Worm (Caenorhabditis elegans) whole organism, L4 larva: ENCODE data around the gene K06H7.2.

Experiments used
- F44E2.7 ChIP-seq: fragments of 200-800 bp; sonication (Bioruptor generic); IDR thresholded peaks from 2 replicates; pipeline ENCODE4 v2.1.2; 2022; ENCODE audit warnings: missing genetic modification characterization, missing compliant biosample characterization
- F49E8.2 ChIP-seq: sonication (generic microtip); optimal IDR thresholded peaks from 2 replicates; lab custom pipeline; 2016; ENCODE audit warnings: missing compliant biosample characterization, mild to moderate bottlenecking, missing genetic modification characterization, borderline replicate concordance
- T20F7.1 ChIP-seq: fragments of 200-800 bp; sonication (Bioruptor generic); optimal IDR thresholded peaks from 2 replicates; lab custom pipeline; 2018; ENCODE audit warnings: mild to moderate bottlenecking, missing genetic modification characterization, missing compliant biosample characterization
- Y48G9A.11 ChIP-seq: fragments of 200-800 bp; sonication (Bioruptor generic); IDR thresholded peaks from 2 replicates; pipeline ENCODE4 v1.3.6; 2022; ENCODE audit warnings: missing genetic modification reagents, missing genetic modification characterization, missing compliant biosample characterization
- aha-1 ChIP-seq: fragments of 150-350 bp; peaks from one replicate; lab custom pipeline; 2014; ENCODE audit warnings: missing biosample characterization, missing genetic modification characterization
- aly-2 ChIP-seq: sonication (generic microtip); optimal IDR thresholded peaks from 2 replicates; lab custom pipeline; 2018; ENCODE audit warnings: missing biosample characterization, missing genetic modification characterization
- ama-1 ChIP-seq: fragments of 150-350 bp; optimal IDR thresholded peaks from 2 replicates; lab custom pipeline; 2014; ENCODE audit warnings: inconsistent platforms, mixed read lengths
- arid-1 ChIP-seq: fragments of 200-800 bp; sonication (Bioruptor generic); conservative IDR thresholded peaks from 2 replicates; pipeline ENCODE4 v1.3.6; 2022; ENCODE audit warnings: missing genetic modification reagents, missing genetic modification characterization, missing compliant biosample characterization
- ceh-20 ChIP-seq: fragments of 200-800 bp; sonication (Bioruptor generic); IDR thresholded peaks from 2 replicates; pipeline ENCODE4 v1.3.6; 2022; ENCODE audit warnings: missing genetic modification reagents, missing genetic modification characterization, missing compliant biosample characterization
- ceh-28 ChIP-seq: fragments of 150-350 bp; optimal IDR thresholded peaks from 2 replicates; lab custom pipeline; 2014; ENCODE audit warnings: missing biosample characterization, missing genetic modification reagents, missing genetic modification characterization
- ceh-32 ChIP-seq: sonication (generic microtip); optimal IDR thresholded peaks from 2 replicates; lab custom pipeline; 2016; ENCODE audit warnings: mild to moderate bottlenecking, missing genetic modification characterization, missing compliant biosample characterization; ENCODE audit not compliant: poor library complexity
- ceh-82 ChIP-seq: sonication (generic microtip); optimal IDR thresholded peaks from 2 replicates; lab custom pipeline; 2017; ENCODE audit warnings: missing biosample characterization, missing genetic modification characterization
- daf-12 ChIP-seq: fragments of 150-350 bp; optimal IDR thresholded peaks from 2 replicates; lab custom pipeline; 2014; ENCODE audit warnings: missing biosample characterization, missing genetic modification reagents, missing genetic modification characterization
- daf-16 ChIP-seq, 3 experiments: sonication (generic microtip); optimal IDR thresholded peaks; 2 replicates each; lab custom pipeline; 2016 to 2017; ENCODE audit warnings: missing genetic modification characterization in 3 of 3, missing genetic modification reagents in 3 of 3, mild to moderate bottlenecking in 2 of 3, missing compliant biosample characterization in 2 of 3, missing biosample characterization in 1 of 3, moderate library complexity in 1 of 3
- daf-8 ChIP-seq: fragments of 200-800 bp; sonication (Bioruptor generic); IDR thresholded peaks from 2 replicates; pipeline ENCODE4 v1.3.6; 2022; ENCODE audit warnings: missing genetic modification characterization, missing compliant biosample characterization
- dmd-8 ChIP-seq: fragments of 200-800 bp; sonication (Bioruptor generic); IDR thresholded peaks from 2 replicates; pipeline ENCODE4 v1.3.6; 2022; ENCODE audit warnings: missing genetic modification characterization, missing compliant biosample characterization
- duxl-1 ChIP-seq: sonication (generic microtip); optimal IDR thresholded peaks from 2 replicates; lab custom pipeline; 2016; ENCODE audit warnings: mild to moderate bottlenecking, missing genetic modification characterization, moderate library complexity, missing compliant biosample characterization; ENCODE audit not compliant: poor library complexity
- hif-1 ChIP-seq, 2 experiments: sonication (generic microtip); optimal IDR thresholded peaks; 2 replicates each; lab custom pipeline; 2016 to 2017; ENCODE audit warnings: missing compliant biosample characterization in 2 of 2, missing genetic modification characterization in 2 of 2, missing genetic modification reagents in 2 of 2, missing genotype in 2 of 2, mild to moderate bottlenecking in 1 of 2
- hlh-11 ChIP-seq: fragments of 200-800 bp; sonication (Bioruptor generic); optimal IDR thresholded peaks from 2 replicates; lab custom pipeline; 2018; ENCODE audit warnings: mild to moderate bottlenecking, missing genetic modification characterization, missing compliant biosample characterization
- hmg-1.1 ChIP-seq: fragments of 200-800 bp; sonication (Bioruptor generic); IDR thresholded peaks from 2 replicates; pipeline ENCODE4 v1.3.6; 2022; ENCODE audit warnings: missing genetic modification reagents, missing genetic modification characterization, missing compliant biosample characterization
- jun-1 ChIP-seq: fragments of 150-350 bp; optimal IDR thresholded peaks from 2 replicates; lab custom pipeline; 2014; ENCODE audit warnings: missing biosample characterization, missing genetic modification reagents, missing genetic modification characterization
- lin-13 ChIP-seq: fragments of 150-350 bp; optimal IDR thresholded peaks from 2 replicates; lab custom pipeline; 2014; ENCODE audit warnings: missing biosample characterization, missing genetic modification reagents, missing genetic modification characterization
- lin-15B ChIP-seq: fragments of 150-350 bp; sonication (generic microtip); optimal IDR thresholded peaks from 3 replicates; lab custom pipeline; 2014; ENCODE audit warnings: missing biosample characterization, missing genetic modification characterization
- lir-3 ChIP-seq: sonication (generic microtip); optimal IDR thresholded peaks from 2 replicates; lab custom pipeline; 2016; ENCODE audit warnings: mild to moderate bottlenecking, missing genetic modification characterization, missing compliant biosample characterization
- madf-9 ChIP-seq: fragments of 200-800 bp; sonication (Bioruptor generic); conservative IDR thresholded peaks from 2 replicates; pipeline ENCODE4 v1.3.6; 2022; ENCODE audit warnings: missing genetic modification reagents, missing genetic modification characterization, missing compliant biosample characterization
- mdt-29 ChIP-seq: fragments of 200-800 bp; sonication (Bioruptor generic); IDR thresholded peaks from 2 replicates; pipeline ENCODE4 v1.3.6; 2022; ENCODE audit warnings: missing genetic modification reagents, missing genetic modification characterization, missing compliant biosample characterization
- mes-2 ChIP-seq: sonication (generic microtip); optimal IDR thresholded peaks from 2 replicates; lab custom pipeline; 2016; ENCODE audit warnings: missing genotype, mild to moderate bottlenecking, missing genetic modification characterization, missing compliant biosample characterization; ENCODE audit not compliant: poor library complexity, severe bottlenecking
- mxl-2 ChIP-seq: fragments of 200-800 bp; sonication (Bioruptor generic); conservative IDR thresholded peaks from 2 replicates; pipeline ENCODE4 v1.3.6; 2022; ENCODE audit warnings: missing genetic modification reagents, missing genetic modification characterization, missing compliant biosample characterization
- nhr-10 ChIP-seq: fragments of 150-350 bp; optimal IDR thresholded peaks from 2 replicates; lab custom pipeline; 2014; ENCODE audit warnings: missing biosample characterization, missing genetic modification characterization
- nhr-102 ChIP-seq: sonication (generic microtip); optimal IDR thresholded peaks from 2 replicates; lab custom pipeline; 2016; ENCODE audit warnings: mild to moderate bottlenecking, missing genetic modification characterization, moderate library complexity, missing compliant biosample characterization
- nhr-237 ChIP-seq: sonication (generic microtip); optimal IDR thresholded peaks from 2 replicates; lab custom pipeline; 2017; ENCODE audit warnings: missing biosample characterization, missing genetic modification characterization
- nhr-25 ChIP-seq: sonication (generic microtip); optimal IDR thresholded peaks from 2 replicates; lab custom pipeline; 2017; ENCODE audit warnings: missing genetic modification characterization, mild to moderate bottlenecking, missing compliant biosample characterization, antibody characterized with exemption, moderate library complexity, borderline replicate concordance; ENCODE audit not compliant: insufficient read depth
- nhr-41 ChIP-seq: fragments of 200-800 bp; sonication (Bioruptor generic); IDR thresholded peaks from 2 replicates; pipeline ENCODE4 v1.3.6; 2022; ENCODE audit warnings: missing genetic modification reagents, missing genetic modification characterization, missing compliant biosample characterization
- nhr-42 ChIP-seq: fragments of 200-800 bp; sonication (Bioruptor generic); IDR thresholded peaks from 2 replicates; pipeline ENCODE4 v1.3.6; 2022; ENCODE audit warnings: missing genetic modification characterization, missing compliant biosample characterization
- nhr-6 ChIP-seq: fragments of 150-350 bp; optimal IDR thresholded peaks from 2 replicates; lab custom pipeline; 2014; ENCODE audit warnings: missing biosample characterization, missing genetic modification characterization
- nhr-77 ChIP-seq: fragments of 150-350 bp; optimal IDR thresholded peaks from 2 replicates; lab custom pipeline; 2014; ENCODE audit warnings: missing biosample characterization, missing genetic modification characterization
- pqm-1 ChIP-seq: sonication (generic microtip); optimal IDR thresholded peaks from 2 replicates; lab custom pipeline; 2017; ENCODE audit warnings: missing biosample characterization, missing genetic modification characterization
- saeg-2 ChIP-seq: fragments of 200-800 bp; sonication (Bioruptor generic); IDR thresholded peaks from 2 replicates; pipeline ENCODE4 v1.3.6; 2022; ENCODE audit warnings: missing genetic modification reagents, missing genetic modification characterization, missing compliant biosample characterization
- skn-1 ChIP-seq: fragments of 150-350 bp; optimal IDR thresholded peaks from 2 replicates; lab custom pipeline; 2014; ENCODE audit warnings: missing biosample characterization, missing genetic modification characterization
- snpc-1.2 ChIP-seq: fragments of 200-800 bp; sonication (Bioruptor generic); IDR thresholded peaks from 2 replicates; pipeline ENCODE4 v1.3.6; 2022; ENCODE audit warnings: missing genetic modification reagents, missing genetic modification characterization, missing compliant biosample characterization
- spr-1 ChIP-seq: sonication (generic microtip); optimal IDR thresholded peaks from 2 replicates; lab custom pipeline; 2016; ENCODE audit warnings: mild to moderate bottlenecking, missing genetic modification characterization, missing compliant biosample characterization
- spr-3 ChIP-seq: fragments of 200-800 bp; sonication (Bioruptor generic); optimal IDR thresholded peaks from 2 replicates; lab custom pipeline; 2018; ENCODE audit warnings: mild to moderate bottlenecking, missing genetic modification characterization, missing compliant biosample characterization
- tag-97 ChIP-seq: fragments of 200-800 bp; sonication (Bioruptor generic); IDR thresholded peaks from 2 replicates; pipeline ENCODE4 v1.3.6; 2022; ENCODE audit warnings: missing genetic modification characterization, missing compliant biosample characterization
- unc-130 ChIP-seq: sonication (generic microtip); optimal IDR thresholded peaks from 2 replicates; lab custom pipeline; 2016; ENCODE audit warnings: missing genetic modification reagents, missing genetic modification characterization, missing compliant biosample characterization
- unc-62 ChIP-seq, 3 experiments: fragments of 150-350 bp in 1 of 3; sonication (generic microtip); optimal IDR thresholded peaks in 2 of 3; peaks in 1 of 3; 1 replicate in 1 of 3; 2 replicates in 2 of 3; lab custom pipeline; 2014 to 2017; ENCODE audit warnings: missing biosample characterization in 3 of 3, missing genetic modification characterization in 3 of 3, missing genetic modification reagents in 3 of 3, missing genotype in 1 of 3
- vab-7 ChIP-seq: fragments of 200-800 bp; sonication (Bioruptor generic); IDR thresholded peaks from 2 replicates; pipeline ENCODE4 v1.3.6; 2022; ENCODE audit warnings: missing genetic modification reagents, missing genetic modification characterization, missing compliant biosample characterization
- zfp-2 ChIP-seq: sonication (generic microtip); optimal IDR thresholded peaks from 2 replicates; lab custom pipeline; 2016; ENCODE audit warnings: mild to moderate bottlenecking, missing genetic modification characterization, missing compliant biosample characterization
- zip-11 ChIP-seq: fragments of 200-800 bp; sonication (Bioruptor generic); IDR thresholded peaks from 2 replicates; pipeline ENCODE4 v1.3.6; 2022; ENCODE audit warnings: missing genetic modification characterization, missing compliant biosample characterization

K06H7.2 gene

ce11 chrIII:8105771-8106170 lies 12.4 kb downstream of the K06H7.2 start:
- TF ChIP-seq unc-62 (GFP tag; optimal IDR thresholded peaks at IDR 0.05 in 1 of 2; lab: Kevin White, UChicago) (peak in 1 of 2 experiments; percentile 88), unc-62 (tag; optimal IDR thresholded peaks at IDR 0.05; lab: Kevin White, UChicago) (no peak), T20F7.1 (GFP tag; lab: Kevin White, UChicago) (no peak)

- 0 out of 2 replicates have a peak, but pooled peaks have one; percentile 43 for TF ChIP-seq saeg-2 (GFP tag; lab: Robert Waterston, UW)
- no peak for TF ChIP-seq daf-16 (GFP tag; optimal IDR thresholded peaks at IDR 0.05; lab: Kevin White, UChicago)
- TF ChIP-seq daf-16 (tag; optimal IDR thresholded peaks at IDR 0.05; lab: Kevin White, UChicago), result peak; percentile 38
- TF ChIP-seq nhr-77 (tag; lab: Kevin White, UChicago), result no peak
- no peak for TF ChIP-seq tag-97
- TF ChIP-seq aly-2 (tag; lab: Kevin White, UChicago), result no peak
- TF ChIP-seq zip-11 (GFP tag; lab: Robert Waterston, UW), result no peak
- TF ChIP-seq spr-3 (GFP tag; lab: Kevin White, UChicago), result peak; percentile 18
- TF ChIP-seq lin-13 (GFP tag; lab: Kevin White, UChicago), result no peak
- TF ChIP-seq pqm-1 (tag; lab: Kevin White, UChicago), result no peak
- peak; percentile 54; the same call in 1 of the 2 replicates for TF ChIP-seq arid-1
- TF ChIP-seq mxl-2, result no peak
- TF ChIP-seq F44E2.7, result no peak
- no peak for TF ChIP-seq vab-7
- TF ChIP-seq nhr-6 (tag; lab: Kevin White, UChicago), result no peak
- no peak for TF ChIP-seq nhr-102 (tag; lab: Kevin White, UChicago)
- peak; percentile 77 for TF ChIP-seq aha-1 (tag; lab: Kevin White, UChicago)
- TF ChIP-seq hmg-1.1, result peak; percentile 78
- peak; percentile 55; the same call in 1 of the 2 replicates for TF ChIP-seq ceh-20 (GFP tag; lab: Robert Waterston, UW)
- no peak for TF ChIP-seq nhr-10 (tag; lab: Kevin White, UChicago)
- no peak for TF ChIP-seq skn-1 (tag; lab: Kevin White, UChicago)
- TF ChIP-seq madf-9 (GFP tag; lab: Robert Waterston, UW), result peak; percentile 62
- no peak for TF ChIP-seq ama-1 (lab: Kevin White, UChicago)
- no peak for TF ChIP-seq spr-1 (tag; lab: Kevin White, UChicago)
- TF ChIP-seq nhr-237, result no peak
- no peak for TF ChIP-seq jun-1 (tag; lab: Kevin White, UChicago)
- TF ChIP-seq dmd-8 (GFP tag; lab: Robert Waterston, UW), result peak; percentile 71; the same call in 1 of the 2 replicates
- TF ChIP-seq snpc-1.2 (GFP tag; lab: Robert Waterston, UW), result 0 out of 2 replicates have a peak, but pooled peaks have one; percentile 59
- no peak for TF ChIP-seq ceh-28 (tag; lab: Kevin White, UChicago)
- no peak for TF ChIP-seq nhr-41 (GFP tag; lab: Robert Waterston, UW)
- no peak for TF ChIP-seq nhr-25 (tag; lab: Kevin White, UChicago)
- TF ChIP-seq duxl-1 (tag; lab: Kevin White, UChicago), result no peak
- peak; percentile 30 for TF ChIP-seq unc-130 (GFP tag; lab: Kevin White, UChicago)
- TF ChIP-seq nhr-42 (GFP tag; lab: Robert Waterston, UW), result no peak
- no peak for TF ChIP-seq ceh-32 (tag; lab: Kevin White, UChicago)
- TF ChIP-seq hlh-11 (tag; lab: Kevin White, UChicago), result peak; percentile 38
- TF ChIP-seq mes-2, result peak; percentile 82
- no peak for TF ChIP-seq F49E8.2 (tag; lab: Kevin White, UChicago)
- TF ChIP-seq lir-3 (tag; lab: Kevin White, UChicago), result no peak
- TF ChIP-seq daf-12, result no peak
- TF ChIP-seq hif-1 (tag; optimal IDR thresholded peaks at IDR 0.05; lab: Kevin White, UChicago), result peak in 1 of 2 experiments; percentile 9
- TF ChIP-seq daf-8 (GFP tag; lab: Robert Waterston, UW), result no peak
- no peak for TF ChIP-seq mdt-29 (GFP tag; lab: Robert Waterston, UW)
- TF ChIP-seq ceh-82 (tag; lab: Kevin White, UChicago), result no peak
- TF ChIP-seq lin-15B (tag; lab: Kevin White, UChicago), result no peak
- peak; percentile 23 for TF ChIP-seq T20F7.1 (GFP tag; lab: Kevin White, UChicago)
- TF ChIP-seq Y48G9A.11, result peak; percentile 64; the same call in 1 of the 2 replicates
- no peak for TF ChIP-seq zfp-2
Observed at ce11 chrIII:8106476-8106875, 13.1 kb downstream of the K06H7.2 start.
